Fruit fly (Drosophila melanogaster): ENCODE results near the gene Sox102F.

dm6 chr4:853355-853754 lies 19.2 kb upstream of the Sox102F start:
- TF ChIP-seq CG8478 (optimal IDR thresholded peaks at IDR 0.05) (no peak), CTCF (optimal IDR thresholded peaks at IDR 0.05) (no peak)
